Worm (Caenorhabditis elegans): Measurements from ENCODE around the gene hsp-25.
A peak's percentile ranks its signal among the peaks of the same experiment; 100 is the strongest.

DNA sequence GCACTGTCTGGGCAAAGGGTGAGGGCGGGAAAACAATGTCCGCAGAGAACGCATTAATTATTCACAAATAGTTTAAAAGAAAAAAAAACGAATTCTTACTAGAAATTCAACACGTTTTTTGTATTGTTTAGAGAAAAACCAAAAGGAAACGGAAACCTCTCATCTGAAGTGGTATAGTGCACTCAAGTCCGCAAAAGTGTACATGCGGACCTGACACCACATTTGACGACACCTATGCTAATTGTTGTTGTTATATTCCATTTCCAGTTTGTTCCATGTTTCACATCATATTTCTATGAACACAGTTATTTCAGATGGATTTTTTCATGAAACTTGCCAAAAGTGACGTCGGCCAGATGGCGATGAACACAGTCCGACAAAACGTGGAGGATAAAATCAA lies 13.3 kb upstream of the hsp-25 start, which contains the start of gene C45B2.6:
- TF ChIP-seq skn-1 (tag; optimal IDR thresholded peaks at IDR 0.05) (no peak), nhr-47 (tag; optimal IDR thresholded peaks at IDR 0.05) (no peak), efl-1 (optimal IDR thresholded peaks at IDR 0.05) (peak in 1 of 2 experiments; percentile 22), efl-1 (GFP tag; optimal IDR thresholded peaks at IDR 0.05 in 1 of 2) (peak; percentile 55 to 60), egl-27 (tag; optimal IDR thresholded peaks at IDR 0.05) (no peak)

Data from whole organism, L1 larva.